Worm (Caenorhabditis elegans) whole organism, mixed stage, embryonic: ENCODE measurements around the gene math-19.
"Not testable (repeated sequence)": the region's sequence is repeated elsewhere in the genome, so short reads cannot be mapped to it uniquely, and the experiment has no call there.

Source experiments
- M03D4.4 ChIP-seq: sonication (generic microtip); optimal IDR thresholded peaks from 2 replicates; lab custom pipeline; 2017; ENCODE audit warnings: mild to moderate bottlenecking, missing genetic modification characterization, missing compliant biosample characterization
- bed-3 ChIP-seq: fragments of 200-800 bp; sonication (Bioruptor generic); optimal IDR thresholded peaks from 3 replicates; lab custom pipeline; 2018; ENCODE audit warnings: mild to moderate bottlenecking, missing genetic modification characterization, moderate library complexity, missing compliant biosample characterization
- blmp-1 ChIP-seq: fragments of 150-350 bp; optimal IDR thresholded peaks from 2 replicates; lab custom pipeline; 2014; ENCODE audit warnings: missing biosample characterization, missing genetic modification characterization
- ceh-39 ChIP-seq: fragments of 150-350 bp; optimal IDR thresholded peaks from 2 replicates; lab custom pipeline; 2014; ENCODE audit warnings: missing biosample characterization, missing genetic modification characterization
- ceh-43 ChIP-seq: fragments of 200-800 bp; sonication (Bioruptor generic); optimal IDR thresholded peaks from 2 replicates; lab custom pipeline; 2018; ENCODE audit warnings: mild to moderate bottlenecking, missing genetic modification characterization, moderate library complexity, missing compliant biosample characterization
- ceh-83 ChIP-seq: fragments of 200-800 bp; sonication (Bioruptor generic); optimal IDR thresholded peaks from 2 replicates; lab custom pipeline; 2018; ENCODE audit warnings: mild to moderate bottlenecking, missing genetic modification characterization, missing compliant biosample characterization
- ces-1 ChIP-seq: fragments of 150-350 bp; optimal IDR thresholded peaks from 2 replicates; lab custom pipeline; 2014; ENCODE audit warnings: missing biosample characterization, missing genetic modification reagents, missing genetic modification characterization
- cnd-1 ChIP-seq: fragments of 200-800 bp; sonication (Bioruptor generic); optimal IDR thresholded peaks from 2 replicates; lab custom pipeline; 2018; ENCODE audit warnings: mild to moderate bottlenecking, missing genetic modification characterization, missing compliant biosample characterization
- drap-1 ChIP-seq: fragments of 200-800 bp; sonication (Bioruptor generic); optimal IDR thresholded peaks from 3 replicates; lab custom pipeline; 2018; ENCODE audit warnings: mild to moderate bottlenecking, missing genetic modification characterization, missing compliant biosample characterization
- elt-1 ChIP-seq: sonication (generic microtip); optimal IDR thresholded peaks from 2 replicates; lab custom pipeline; 2017; ENCODE audit warnings: missing genetic modification characterization, mild to moderate bottlenecking, missing compliant biosample characterization, antibody characterized with exemption, moderate library complexity, borderline replicate concordance; ENCODE audit not compliant: insufficient read depth
- elt-3 ChIP-seq: fragments of 150-350 bp; optimal IDR thresholded peaks from 2 replicates; lab custom pipeline; 2014; ENCODE audit warnings: missing biosample characterization, missing genetic modification characterization
- flh-1 ChIP-seq: fragments of 200-800 bp; sonication (Bioruptor generic); optimal IDR thresholded peaks from 2 replicates; lab custom pipeline; 2018; ENCODE audit warnings: mild to moderate bottlenecking, missing genetic modification characterization, moderate library complexity, missing compliant biosample characterization
- ham-2 ChIP-seq: fragments of 200-800 bp; sonication (Bioruptor generic); optimal IDR thresholded peaks from 2 replicates; lab custom pipeline; 2018; ENCODE audit warnings: mild to moderate bottlenecking, missing genetic modification characterization, missing compliant biosample characterization
- lin-13 ChIP-seq: fragments of 150-350 bp; optimal IDR thresholded peaks from 2 replicates; lab custom pipeline; 2014; ENCODE audit warnings: missing biosample characterization, missing genetic modification characterization
- lsy-2 ChIP-seq: fragments of 150-350 bp; optimal IDR thresholded peaks from 2 replicates; lab custom pipeline; 2014; ENCODE audit warnings: missing biosample characterization, missing genetic modification characterization
- mab-5 ChIP-seq: fragments of 150-350 bp; optimal IDR thresholded peaks from 2 replicates; lab custom pipeline; 2014; ENCODE audit warnings: missing biosample characterization, missing genetic modification characterization
- mep-1 ChIP-seq: fragments of 150-350 bp; optimal IDR thresholded peaks from 2 replicates; lab custom pipeline; 2017; ENCODE audit warnings: missing biosample characterization, missing genetic modification reagents, missing genetic modification characterization, inconsistent platforms
- mls-2 ChIP-seq: sonication (generic microtip); optimal IDR thresholded peaks from 2 replicates; lab custom pipeline; 2016; ENCODE audit warnings: mild to moderate bottlenecking, missing genetic modification characterization, moderate library complexity, missing compliant biosample characterization
- nhr-12 ChIP-seq: fragments of 150-350 bp; optimal IDR thresholded peaks from 2 replicates; lab custom pipeline; 2014; ENCODE audit warnings: missing biosample characterization, missing genetic modification characterization
- nhr-2 ChIP-seq: fragments of 150-350 bp; optimal IDR thresholded peaks from 2 replicates; lab custom pipeline; 2014; ENCODE audit warnings: missing biosample characterization, missing genetic modification characterization
- nhr-237 ChIP-seq: fragments of 150-350 bp; optimal IDR thresholded peaks from 2 replicates; lab custom pipeline; 2014; ENCODE audit warnings: missing biosample characterization, missing genetic modification characterization
- nhr-28 ChIP-seq: fragments of 150-350 bp; optimal IDR thresholded peaks from 2 replicates; lab custom pipeline; 2014; ENCODE audit warnings: missing biosample characterization, missing genetic modification characterization
- nhr-76 ChIP-seq: sonication (generic microtip); optimal IDR thresholded peaks from 2 replicates; lab custom pipeline; 2017; ENCODE audit warnings: missing biosample characterization, missing genetic modification characterization
- sem-2 ChIP-seq: fragments of 200-800 bp; sonication (Bioruptor generic); optimal IDR thresholded peaks from 2 replicates; lab custom pipeline; 2018; ENCODE audit warnings: mild to moderate bottlenecking, missing genetic modification characterization, missing compliant biosample characterization
- snpc-4 ChIP-seq: fragments of 150-350 bp; optimal IDR thresholded peaks from 2 replicates; lab custom pipeline; 2014; ENCODE audit warnings: missing biosample characterization, missing genetic modification characterization
- sptf-1 ChIP-seq: sonication (generic microtip); optimal IDR thresholded peaks from 2 replicates; lab custom pipeline; 2017; ENCODE audit warnings: mild to moderate bottlenecking, missing genetic modification characterization, moderate library complexity, missing compliant biosample characterization
- tbx-8 ChIP-seq: fragments of 200-800 bp; sonication (Bioruptor generic); optimal IDR thresholded peaks from 2 replicates; lab custom pipeline; 2018; ENCODE audit warnings: mild to moderate bottlenecking, missing genetic modification characterization, moderate library complexity, missing compliant biosample characterization
- unc-39 ChIP-seq: fragments of 150-350 bp; optimal IDR thresholded peaks from 2 replicates; lab custom pipeline; 2014; ENCODE audit warnings: missing biosample characterization, missing genetic modification characterization
- unc-62 ChIP-seq: fragments of 150-350 bp; optimal IDR thresholded peaks from 2 replicates; lab custom pipeline; 2014; ENCODE audit warnings: missing biosample characterization, missing genetic modification reagents, missing genetic modification characterization
- zip-8 ChIP-seq: fragments of 150-350 bp; optimal IDR thresholded peaks from 2 replicates; lab custom pipeline; 2014; ENCODE audit warnings: missing biosample characterization, missing genetic modification characterization
- ztf-11 ChIP-seq: fragments of 150-350 bp; optimal IDR thresholded peaks from 2 replicates; lab custom pipeline; 2014; ENCODE audit warnings: missing biosample characterization, missing genetic modification characterization

Gene math-19

ce11 chrII:1996237-1996636, 2.4 kb upstream of the math-19 start, which contains the start of gene math-20:
Gene math-20, plus strand, starts transcription at chrII:1996537.
- TF ChIP-seq M03D4.4 (tag; lab: Kevin White, UChicago) (no peak), nhr-76 (tag; lab: Kevin White, UChicago) (no peak), tbx-8 (GFP tag; lab: Kevin White, UChicago) (no peak), ceh-43 (GFP tag; lab: Kevin White, UChicago) (no peak), lin-13 (no peak), elt-1 (no peak), blmp-1 (tag; lab: Kevin White, UChicago) (no peak), ceh-39 (tag; lab: Kevin White, UChicago) (no peak), zip-8 (no peak), elt-3 (tag; lab: Kevin White, UChicago) (no peak), ces-1 (GFP tag; lab: Kevin White, UChicago) (no peak), flh-1 (no peak), sem-2 (GFP tag; lab: Kevin White, UChicago) (no peak), lsy-2 (tag; lab: Kevin White, UChicago) (no peak), mep-1 (tag; lab: Kevin White, UChicago) (no peak), nhr-237 (tag; lab: Kevin White, UChicago) (no peak), snpc-4 (tag; lab: Kevin White, UChicago) (no peak), bed-3 (GFP tag; lab: Kevin White, UChicago) (no peak)

ce11 chrII:2000720-2001119, 2.1 kb downstream of the math-19 start, which contains the start of gene ceh-84:
Gene ceh-84, minus strand, starts transcription at chrII:2000820.
- not testable (repeated sequence) for TF ChIP-seq mab-5 (tag; lab: Kevin White, UChicago); lin-13; ces-1 (GFP tag; lab: Kevin White, UChicago)

ce11 chrII:2011179-2011578, 12.5 kb downstream of the math-19 start:
- no peak for TF ChIP-seq drap-1
- no peak for TF ChIP-seq nhr-237 (tag; lab: Kevin White, UChicago)
- no peak for TF ChIP-seq elt-1
- no peak for TF ChIP-seq ham-2 (GFP tag; lab: Kevin White, UChicago)
- TF ChIP-seq sptf-1 = no peak
- no peak for TF ChIP-seq mep-1 (tag; lab: Kevin White, UChicago)
- no peak for TF ChIP-seq mls-2 (tag; lab: Kevin White, UChicago)
- no peak for TF ChIP-seq ztf-11 (tag; lab: Kevin White, UChicago)
- TF ChIP-seq lin-13 = no peak
- TF ChIP-seq snpc-4 (tag; lab: Kevin White, UChicago) = no peak

- TF ChIP-seq M03D4.4 (tag; lab: Kevin White, UChicago) (no peak), unc-62 (GFP tag; lab: Kevin White, UChicago) (no peak), unc-39 (tag; lab: Kevin White, UChicago) (no peak), nhr-2 (tag; lab: Kevin White, UChicago) (no peak), ceh-83 (no peak), zip-8 (no peak), mab-5 (tag; lab: Kevin White, UChicago) (no peak), cnd-1 (no peak), nhr-12 (no peak), mls-2 (tag; lab: Kevin White, UChicago) (no peak), drap-1 (no peak), elt-1 (no peak), nhr-76 (tag; lab: Kevin White, UChicago) (no peak)
These were observed 14.0 kb downstream of the math-19 start, which contains the start of gene F59H6.15 for ce11 chrII:2012698-2013097. Gene F59H6.15, plus strand, starts transcription at chrII:2012998.

ce11 chrII:2013856-2014255, 15.2 kb downstream of the math-19 start:
- TF ChIP-seq nhr-28 (no peak), sptf-1 (no peak), ceh-39 (tag; lab: Kevin White, UChicago) (no peak), ceh-83 (no peak), lsy-2 (tag; lab: Kevin White, UChicago) (no peak)

ce11 chrII:2023514-2023913, 24.9 kb downstream of the math-19 start, which contains the start of gene cya-2:
Gene cya-2, minus strand, starts transcription at chrII:2023614.
- TF ChIP-seq blmp-1 (tag; lab: Kevin White, UChicago); unc-62 (GFP tag; lab: Kevin White, UChicago); drap-1: not testable (repeated sequence)
